Fruit fly (Drosophila melanogaster): Measurements from ENCODE around the gene Nelf-E.

dm6 chr3L:8641049-8641448 is 40.4 kb upstream of the Nelf-E start:
- no peak for TF ChIP-seq rgr (GFP tag; optimal IDR thresholded peaks at IDR 0.05)
- TF ChIP-seq Abd-B (GFP tag; optimal IDR thresholded peaks at IDR 0.05) = no peak
- peak; percentile 15 for TF ChIP-seq HLH106 (tag; optimal IDR thresholded peaks at IDR 0.05)
- TF ChIP-seq psq (GFP tag; optimal IDR thresholded peaks at IDR 0.05) = no peak
